Fruit fly (Drosophila melanogaster): ENCODE results near the gene Meltrin.

Gene Meltrin

dm6 chr3R:14719380-14719779 lies 22.3 kb upstream of the Meltrin start:
- TF ChIP-seq Taf1 (GFP tag; IDR thresholded peaks at IDR 0.05) (no peak), nom (GFP tag; optimal IDR thresholded peaks at IDR 0.05) (peak; percentile 66), Drgx (GFP tag; IDR thresholded peaks at IDR 0.05) (peak; percentile 88), grau (tag; optimal IDR thresholded peaks at IDR 0.05) (peak; percentile 75), CG10565 (GFP tag; optimal IDR thresholded peaks at IDR 0.05) (no peak), Med (GFP tag) (peak; percentile 27), CG4360 (GFP tag; IDR thresholded peaks at IDR 0.05) (peak; percentile 78), bsh (GFP tag; optimal IDR thresholded peaks at IDR 0.05) (peak in 1 of 2 experiments; percentile 68)

- TF ChIP-seq lab (GFP tag; optimal IDR thresholded peaks at IDR 0.05) (no peak), Oaz (GFP tag; IDR thresholded peaks at IDR 0.05) (no peak), zf30C (GFP tag; optimal IDR thresholded peaks at IDR 0.05) (no peak), Nf-YA (GFP tag; IDR thresholded peaks at IDR 0.05) (no peak), NC2β (GFP tag; optimal IDR thresholded peaks at IDR 0.05) (no peak), CG30020 (tag; optimal IDR thresholded peaks at IDR 0.05) (no peak), peb (GFP tag; IDR thresholded peaks at IDR 0.05) (no peak), CG15696 (tag; optimal IDR thresholded peaks at IDR 0.05) (no peak), psq (GFP tag; optimal IDR thresholded peaks at IDR 0.05) (no peak)
Measured at dm6 chr3R:14717712-14718097, 20.6 kb upstream of the Meltrin start.

- no peak for TF ChIP-seq NFAT (GFP tag; IDR thresholded peaks at IDR 0.05)
- TF ChIP-seq Stat92E (GFP tag; optimal IDR thresholded peaks at IDR 0.05) = peak in 1 of 3 experiments; percentile 80
- peak; percentile 36 for TF ChIP-seq CG2712 (tag; optimal IDR thresholded peaks at IDR 0.05)
- no peak for TF ChIP-seq salm (tag; optimal IDR thresholded peaks at IDR 0.05)
- no peak for TF ChIP-seq trh (GFP tag; optimal IDR thresholded peaks at IDR 0.05)
- peak; percentile 41 for TF ChIP-seq cg (GFP tag; optimal IDR thresholded peaks at IDR 0.05)
- no peak for TF ChIP-seq sisA (GFP tag; IDR thresholded peaks at IDR 0.05)
- no peak for TF ChIP-seq CG31365 (tag; optimal IDR thresholded peaks at IDR 0.05)
- TF ChIP-seq Adf1 (GFP tag; IDR thresholded peaks at IDR 0.05) = no peak
- peak; percentile 51 for TF ChIP-seq Med (GFP tag)
- TF ChIP-seq tio (GFP tag; optimal IDR thresholded peaks at IDR 0.05) = peak; percentile 5
- TF ChIP-seq dmrt11E (tag; optimal IDR thresholded peaks at IDR 0.05) = peak; percentile 36
- TF ChIP-seq ac (GFP tag; optimal IDR thresholded peaks at IDR 0.05) = peak; percentile 43
- TF ChIP-seq oc (tag; optimal IDR thresholded peaks at IDR 0.05) = peak; percentile 67
- TF ChIP-seq chn (GFP tag; optimal IDR thresholded peaks at IDR 0.05) = peak; percentile 20
- TF ChIP-seq CG1603 (tag; optimal IDR thresholded peaks at IDR 0.05) = peak; percentile 31
- no peak for TF ChIP-seq CG1792 (GFP tag; optimal IDR thresholded peaks at IDR 0.05)
- no peak for TF ChIP-seq Jarid2 (GFP tag; optimal IDR thresholded peaks at IDR 0.05)
- TF ChIP-seq p53 (GFP tag; optimal IDR thresholded peaks at IDR 0.05) = no peak
- peak in 1 of 2 experiments; percentile 48 for TF ChIP-seq crp (GFP tag; optimal IDR thresholded peaks at IDR 0.05)
- peak; percentile 59 for TF ChIP-seq gsb-n (tag; optimal IDR thresholded peaks at IDR 0.05)
- no peak for TF ChIP-seq Antp (GFP tag; optimal IDR thresholded peaks at IDR 0.05)
- TF ChIP-seq CG12219 (GFP tag; optimal IDR thresholded peaks at IDR 0.05) = no peak
- TF ChIP-seq E2f2 (GFP tag; IDR thresholded peaks at IDR 0.05) = no peak
- peak; percentile 81 for TF ChIP-seq zf30C (GFP tag; optimal IDR thresholded peaks at IDR 0.05)
- no peak for TF ChIP-seq HLH4C (GFP tag; IDR thresholded peaks at IDR 0.05; ENCODE audit: partially characterized antibody)
- no peak for TF ChIP-seq BtbVII (GFP tag; optimal IDR thresholded peaks at IDR 0.05)
- no peak for TF ChIP-seq ATbp (GFP tag; optimal IDR thresholded peaks at IDR 0.05)
- TF ChIP-seq Elba2 (GFP tag; optimal IDR thresholded peaks at IDR 0.05) = no peak
- TF ChIP-seq Sox102F (GFP tag; optimal IDR thresholded peaks at IDR 0.05) = peak; percentile 34
- no peak for TF ChIP-seq sob (GFP tag; IDR thresholded peaks at IDR 0.05)
- no peak for TF ChIP-seq CG16813 (GFP tag; IDR thresholded peaks at IDR 0.05; ENCODE audit: partially characterized antibody)
Measured at dm6 chr3R:14717076-14717711, 20.1 kb upstream of the Meltrin start.

Measured in whole organism, embryonic.